Worm (Caenorhabditis elegans) whole organism, L3 larva: ENCODE data around the gene F31B12.3.

ENCODE experiments used
- R02D3.7 ChIP-seq: fragments of 150-350 bp; optimal IDR thresholded peaks from 2 replicates; lab custom pipeline; 2014; ENCODE audit warnings: missing biosample characterization, missing genetic modification characterization
- ceh-82 ChIP-seq: fragments of 150-350 bp; optimal IDR thresholded peaks from 2 replicates; lab custom pipeline; 2014; ENCODE audit warnings: missing biosample characterization, missing genetic modification characterization
- jun-1 ChIP-seq: fragments of 150-350 bp; optimal IDR thresholded peaks from 2 replicates; lab custom pipeline; 2014; ENCODE audit warnings: missing biosample characterization, missing genetic modification reagents, missing genetic modification characterization
- lsy-12 ChIP-seq: sonication (generic microtip); optimal IDR thresholded peaks from 2 replicates; lab custom pipeline; 2016; ENCODE audit warnings: mild to moderate bottlenecking, missing genetic modification characterization, missing compliant biosample characterization
- mdl-1 ChIP-seq: fragments of 150-350 bp; optimal IDR thresholded peaks from 2 replicates; lab custom pipeline; 2014; ENCODE audit warnings: missing biosample characterization, missing genetic modification characterization
- nhr-11 ChIP-seq: fragments of 150-350 bp; optimal IDR thresholded peaks from 2 replicates; lab custom pipeline; 2014; ENCODE audit warnings: missing biosample characterization, missing genetic modification characterization
- nhr-76 ChIP-seq: fragments of 150-350 bp; sonication (generic microtip); optimal IDR thresholded peaks from 5 replicates; lab custom pipeline; 2014; ENCODE audit warnings: missing biosample characterization, missing genetic modification characterization
- snpc-4 ChIP-seq: fragments of 150-350 bp; optimal IDR thresholded peaks from 2 replicates; lab custom pipeline; 2014; ENCODE audit warnings: missing biosample characterization, missing genetic modification characterization
- tbx-2 ChIP-seq: sonication (generic microtip); optimal IDR thresholded peaks from 2 replicates; lab custom pipeline; 2016; ENCODE audit warnings: mild to moderate bottlenecking, missing genetic modification characterization, missing compliant biosample characterization
- ztf-4 ChIP-seq: fragments of 150-350 bp; optimal IDR thresholded peaks from 2 replicates; lab custom pipeline; 2014; ENCODE audit warnings: missing biosample characterization, missing genetic modification characterization

- TF ChIP-seq snpc-4 (tag; lab: Kevin White, UChicago) (no peak), lsy-12 (tag; lab: Kevin White, UChicago) (no peak), tbx-2 (tag; lab: Kevin White, UChicago) (no peak), nhr-11 (tag; lab: Kevin White, UChicago) (no peak), mdl-1 (no peak), R02D3.7 (tag; lab: Kevin White, UChicago) (no peak), jun-1 (no peak), ztf-4 (no peak), nhr-76 (no peak), ceh-82 (tag; lab: Kevin White, UChicago) (no peak)
These were observed 43.9 kb upstream of the F31B12.3 start, which contains the start of gene pgp-8 for ce11 chrX:10864322-10864721.
